Fruit fly (Drosophila melanogaster): Measurements from ENCODE around the gene Adi1.

Adi1 gene

dm6 chr3L:10679711-10680154, 16.6 kb downstream of the Adi1 start (continued):
- TF ChIP-seq pan (optimal IDR thresholded peaks at IDR 0.05) (no peak), pan (GFP tag; optimal IDR thresholded peaks at IDR 0.05 in 1 of 2, IDR thresholded peaks at IDR 0.05 in 1 of 2) (peak in 1 of 2 experiments; percentile 42), CG12071 (GFP tag; optimal IDR thresholded peaks at IDR 0.05) (peak; percentile 29), CG5180 (GFP tag; optimal IDR thresholded peaks at IDR 0.05) (peak; percentile 22), sisA (GFP tag; IDR thresholded peaks at IDR 0.05) (no peak), Myb (GFP tag; optimal IDR thresholded peaks at IDR 0.05) (no peak), pho (GFP tag; optimal IDR thresholded peaks at IDR 0.05) (no peak), onecut (GFP tag; IDR thresholded peaks at IDR 0.05) (no peak), luna (GFP tag; optimal IDR thresholded peaks at IDR 0.05) (peak; percentile 12), Ptx1 (GFP tag; IDR thresholded peaks at IDR 0.05) (0 out of 2 replicates have a peak, but pooled peaks have one; percentile 24), gem (tag; optimal IDR thresholded peaks at IDR 0.05) (peak; percentile 46), unc-4 (GFP tag; IDR thresholded peaks at IDR 0.05; ENCODE audit: partially characterized antibody) (no peak), CG6254 (GFP tag; optimal IDR thresholded peaks at IDR 0.05) (no peak), CG11456 (GFP tag; IDR thresholded peaks at IDR 0.05) (0 out of 3 replicates have a peak, but pooled peaks have one; percentile 9), CG1024 (GFP tag; IDR thresholded peaks at IDR 0.05) (no peak), CoRest (tag; optimal IDR thresholded peaks at IDR 0.05) (peak; percentile 4), Hr51 (GFP tag; optimal IDR thresholded peaks at IDR 0.05) (peak in 1 of 2 experiments; percentile 31), lilli (GFP tag; optimal IDR thresholded peaks at IDR 0.05) (peak; percentile 24), sug (tag; optimal IDR thresholded peaks at IDR 0.05) (peak; percentile 59), CG8290 (GFP tag; optimal IDR thresholded peaks at IDR 0.05) (no peak), CG8290 (tag; optimal IDR thresholded peaks at IDR 0.05) (no peak), ATbp (GFP tag; optimal IDR thresholded peaks at IDR 0.05) (peak; percentile 4), grau (tag; optimal IDR thresholded peaks at IDR 0.05) (no peak), CG13424 (tag; optimal IDR thresholded peaks at IDR 0.05) (peak; percentile 8), Rx (GFP tag; IDR thresholded peaks at IDR 0.05) (no peak), CG7839 (tag; optimal IDR thresholded peaks at IDR 0.05) (peak; percentile 17), bsh (GFP tag; optimal IDR thresholded peaks at IDR 0.05) (peak in 1 of 2 experiments; percentile 34), sr (GFP tag; IDR thresholded peaks at IDR 0.05) (no peak), CG4707 (GFP tag; optimal IDR thresholded peaks at IDR 0.05) (peak; percentile 2), nau (GFP tag; optimal IDR thresholded peaks at IDR 0.05) (no peak), Atf-2 (GFP tag; optimal IDR thresholded peaks at IDR 0.05) (peak; percentile 3), CG9797 (GFP tag; optimal IDR thresholded peaks at IDR 0.05) (no peak), Pdp1 (GFP tag; optimal IDR thresholded peaks at IDR 0.05) (peak in 1 of 2 experiments; percentile 5), CG9727 (GFP tag; optimal IDR thresholded peaks at IDR 0.05) (peak; percentile 36), Spps (tag; optimal IDR thresholded peaks at IDR 0.05) (no peak), Fer1 (GFP tag; optimal IDR thresholded peaks at IDR 0.05) (peak; percentile 64), CG1602 (GFP tag; optimal IDR thresholded peaks at IDR 0.05) (no peak), ham (GFP tag; IDR thresholded peaks at IDR 0.05) (no peak), Sox100B (GFP tag; optimal IDR thresholded peaks at IDR 0.05) (peak; percentile 30), CG32772 (GFP tag; IDR thresholded peaks at IDR 0.05) (no peak), Hmr (GFP tag; optimal IDR thresholded peaks at IDR 0.05) (peak; percentile 55), NC2β (GFP tag; optimal IDR thresholded peaks at IDR 0.05) (no peak), CG14014 (GFP tag; IDR thresholded peaks at IDR 0.05) (0 out of 2 replicates have a peak, but pooled peaks have one; percentile 6), CG12219 (GFP tag; optimal IDR thresholded peaks at IDR 0.05) (no peak), CG17359 (tag; optimal IDR thresholded peaks at IDR 0.05) (peak; percentile 21), CG10462 (GFP tag; optimal IDR thresholded peaks at IDR 0.05) (no peak), chif (GFP tag; optimal IDR thresholded peaks at IDR 0.05) (peak in 1 of 2 experiments; percentile 51), Neu2 (GFP tag; optimal IDR thresholded peaks at IDR 0.05; ENCODE audit: borderline replicate concordance) (no peak), Eip74EF (GFP tag; optimal IDR thresholded peaks at IDR 0.05) (peak in 1 of 2 experiments; percentile 36), CG11398 (GFP tag; optimal IDR thresholded peaks at IDR 0.05) (no peak)
